Worm (Caenorhabditis elegans) whole organism, L4 larva: ENCODE measurements around the gene K03B4.4.

Experiments used
- F10B5.3 ChIP-seq: sonication (generic microtip); optimal IDR thresholded peaks from 2 replicates; lab custom pipeline; 2016; ENCODE audit warnings: mild to moderate bottlenecking, missing genetic modification characterization, missing compliant biosample characterization
- F44E2.7 ChIP-seq: fragments of 200-800 bp; sonication (Bioruptor generic); IDR thresholded peaks from 2 replicates; pipeline ENCODE4 v2.1.2; 2022; ENCODE audit warnings: missing genetic modification characterization, missing compliant biosample characterization
- R02D3.7 ChIP-seq: fragments of 150-350 bp; sonication (generic microtip); optimal IDR thresholded peaks from 3 replicates; lab custom pipeline; 2014; ENCODE audit warnings: missing biosample characterization, missing genetic modification characterization
- T26A8.4 ChIP-seq: fragments of 200-800 bp; sonication (Bioruptor generic); IDR thresholded peaks from 2 replicates; pipeline ENCODE4 v1.3.6; 2022; ENCODE audit warnings: missing genetic modification characterization, missing compliant biosample characterization
- Y5F2A.4 ChIP-seq: fragments of 200-800 bp; sonication (Bioruptor generic); optimal IDR thresholded peaks from 2 replicates; lab custom pipeline; 2018; ENCODE audit warnings: mild to moderate bottlenecking, missing genetic modification characterization, missing compliant biosample characterization
- ZK546.5 ChIP-seq, 2 experiments: sonication (generic microtip); optimal IDR thresholded peaks; 2 replicates each; lab custom pipeline; 2017; ENCODE audit warnings: missing biosample characterization in 2 of 2, missing genetic modification characterization in 2 of 2
- aha-1 ChIP-seq: fragments of 150-350 bp; peaks from one replicate; lab custom pipeline; 2014; ENCODE audit warnings: missing biosample characterization, missing genetic modification characterization
- attf-4 ChIP-seq: sonication (generic microtip); optimal IDR thresholded peaks from 3 replicates; lab custom pipeline; 2017; ENCODE audit warnings: missing biosample characterization, missing genetic modification characterization
- ceh-32 ChIP-seq: sonication (generic microtip); optimal IDR thresholded peaks from 2 replicates; lab custom pipeline; 2016; ENCODE audit warnings: mild to moderate bottlenecking, missing genetic modification characterization, missing compliant biosample characterization; ENCODE audit not compliant: poor library complexity
- ceh-44 ChIP-seq: fragments of 200-800 bp; sonication (Bioruptor generic); IDR thresholded peaks from 2 replicates; pipeline ENCODE4 v1.3.6; 2022; ENCODE audit warnings: missing genetic modification reagents, missing genetic modification characterization, missing compliant biosample characterization
- ceh-62 ChIP-seq: sonication (generic microtip); optimal IDR thresholded peaks from 2 replicates; lab custom pipeline; 2017; ENCODE audit warnings: missing biosample characterization, missing genetic modification characterization
- ces-1 ChIP-seq: fragments of 150-350 bp; sonication (generic microtip); optimal IDR thresholded peaks from 4 replicates; lab custom pipeline; 2014; ENCODE audit warnings: missing biosample characterization, missing genetic modification reagents, missing genetic modification characterization
- cey-2 ChIP-seq: sonication (generic microtip); optimal IDR thresholded peaks from 3 replicates; lab custom pipeline; 2017; ENCODE audit warnings: missing genetic modification characterization, mild to moderate bottlenecking, missing compliant biosample characterization, antibody characterized with exemption, borderline replicate concordance; ENCODE audit not compliant: insufficient read depth
- daf-12 ChIP-seq: fragments of 150-350 bp; optimal IDR thresholded peaks from 2 replicates; lab custom pipeline; 2014; ENCODE audit warnings: missing biosample characterization, missing genetic modification reagents, missing genetic modification characterization
- daf-19 ChIP-seq: fragments of 200-800 bp; sonication (Bioruptor generic); conservative IDR thresholded peaks from 2 replicates; pipeline ENCODE4 v1.3.6; 2022; ENCODE audit warnings: missing genetic modification characterization, missing compliant biosample characterization
- daf-8 ChIP-seq: fragments of 200-800 bp; sonication (Bioruptor generic); IDR thresholded peaks from 2 replicates; pipeline ENCODE4 v1.3.6; 2022; ENCODE audit warnings: missing genetic modification characterization, missing compliant biosample characterization
- dmd-6 ChIP-seq: fragments of 200-800 bp; sonication (Bioruptor generic); IDR thresholded peaks from 2 replicates; pipeline ENCODE4 v1.3.6; 2022; ENCODE audit warnings: missing genetic modification reagents, missing genetic modification characterization, missing compliant biosample characterization
- dmd-9 ChIP-seq: fragments of 200-800 bp; sonication (Bioruptor generic); IDR thresholded peaks from 2 replicates; pipeline ENCODE4 v1.3.6; 2022; ENCODE audit warnings: missing genetic modification reagents, missing genetic modification characterization, missing compliant biosample characterization
- dpl-1 ChIP-seq: fragments of 150-350 bp; optimal IDR thresholded peaks from 2 replicates; lab custom pipeline; 2014; ENCODE audit warnings: missing biosample characterization, missing genetic modification reagents, missing genetic modification characterization
- egl-43 ChIP-seq: fragments of 200-800 bp; sonication (Bioruptor generic); IDR thresholded peaks from 2 replicates; pipeline ENCODE4 v1.3.6; 2022; ENCODE audit warnings: missing genetic modification reagents, missing genetic modification characterization, missing compliant biosample characterization
- hlh-11 ChIP-seq: fragments of 200-800 bp; sonication (Bioruptor generic); optimal IDR thresholded peaks from 2 replicates; lab custom pipeline; 2018; ENCODE audit warnings: mild to moderate bottlenecking, missing genetic modification characterization, missing compliant biosample characterization
- hmg-1.1 ChIP-seq: fragments of 200-800 bp; sonication (Bioruptor generic); IDR thresholded peaks from 2 replicates; pipeline ENCODE4 v1.3.6; 2022; ENCODE audit warnings: missing genetic modification reagents, missing genetic modification characterization, missing compliant biosample characterization
- lir-3 ChIP-seq: sonication (generic microtip); optimal IDR thresholded peaks from 2 replicates; lab custom pipeline; 2016; ENCODE audit warnings: mild to moderate bottlenecking, missing genetic modification characterization, missing compliant biosample characterization
- lsy-2 ChIP-seq, 2 experiments: fragments of 150-350 bp in 1 of 2; sonication (generic microtip) in 1 of 2; optimal IDR thresholded peaks; 2 replicates each; lab custom pipeline; 2014 to 2017; ENCODE audit warnings: missing biosample characterization in 2 of 2, missing genetic modification characterization in 2 of 2
- mdl-1 ChIP-seq, 2 experiments: fragments of 150-350 bp in 1 of 2; sonication (generic microtip) in 1 of 2; optimal IDR thresholded peaks; 2 replicates each; lab custom pipeline; 2014 to 2017; ENCODE audit warnings: missing biosample characterization in 2 of 2, missing genetic modification characterization in 2 of 2
- mdt-29 ChIP-seq: fragments of 200-800 bp; sonication (Bioruptor generic); IDR thresholded peaks from 2 replicates; pipeline ENCODE4 v1.3.6; 2022; ENCODE audit warnings: missing genetic modification reagents, missing genetic modification characterization, missing compliant biosample characterization
- mes-2 ChIP-seq: sonication (generic microtip); optimal IDR thresholded peaks from 2 replicates; lab custom pipeline; 2016; ENCODE audit warnings: missing genotype, mild to moderate bottlenecking, missing genetic modification characterization, missing compliant biosample characterization; ENCODE audit not compliant: poor library complexity, severe bottlenecking
- mxl-3 ChIP-seq: fragments of 200-800 bp; sonication (Bioruptor generic); optimal IDR thresholded peaks from 2 replicates; lab custom pipeline; 2018; ENCODE audit warnings: mild to moderate bottlenecking, missing genetic modification characterization, missing compliant biosample characterization
- nhr-10 ChIP-seq: fragments of 150-350 bp; optimal IDR thresholded peaks from 2 replicates; lab custom pipeline; 2014; ENCODE audit warnings: missing biosample characterization, missing genetic modification characterization
- nhr-102 ChIP-seq: sonication (generic microtip); optimal IDR thresholded peaks from 2 replicates; lab custom pipeline; 2016; ENCODE audit warnings: mild to moderate bottlenecking, missing genetic modification characterization, moderate library complexity, missing compliant biosample characterization
- nhr-237 ChIP-seq: sonication (generic microtip); optimal IDR thresholded peaks from 2 replicates; lab custom pipeline; 2017; ENCODE audit warnings: missing biosample characterization, missing genetic modification characterization
- nhr-25 ChIP-seq: sonication (generic microtip); optimal IDR thresholded peaks from 2 replicates; lab custom pipeline; 2017; ENCODE audit warnings: missing genetic modification characterization, mild to moderate bottlenecking, missing compliant biosample characterization, antibody characterized with exemption, moderate library complexity, borderline replicate concordance; ENCODE audit not compliant: insufficient read depth
- nhr-28 ChIP-seq: fragments of 150-350 bp; optimal IDR thresholded peaks from 2 replicates; lab custom pipeline; 2014; ENCODE audit warnings: missing biosample characterization, missing genetic modification characterization
- nhr-42 ChIP-seq: fragments of 200-800 bp; sonication (Bioruptor generic); IDR thresholded peaks from 2 replicates; pipeline ENCODE4 v1.3.6; 2022; ENCODE audit warnings: missing genetic modification characterization, missing compliant biosample characterization
- nhr-48 ChIP-seq: sonication (generic microtip); optimal IDR thresholded peaks from 2 replicates; lab custom pipeline; 2016; ENCODE audit warnings: mild to moderate bottlenecking, missing genetic modification characterization, missing compliant biosample characterization
- nhr-76 ChIP-seq: fragments of 150-350 bp; optimal IDR thresholded peaks from 2 replicates; lab custom pipeline; 2014; ENCODE audit warnings: missing biosample characterization, missing genetic modification characterization
- rbr-2 ChIP-seq: sonication (generic microtip); optimal IDR thresholded peaks from 2 replicates; lab custom pipeline; 2016; ENCODE audit warnings: missing genotype, missing genetic modification characterization, missing compliant biosample characterization
- sdz-12 ChIP-seq: fragments of 200-800 bp; sonication (Bioruptor generic); optimal IDR thresholded peaks from 2 replicates; lab custom pipeline; 2018; ENCODE audit warnings: mild to moderate bottlenecking, missing genetic modification characterization, missing compliant biosample characterization
- set-16 ChIP-seq: fragments of 200-800 bp; sonication (Bioruptor generic); IDR thresholded peaks from 2 replicates; pipeline ENCODE4 v1.3.6; 2022; ENCODE audit warnings: missing genetic modification reagents, missing genetic modification characterization, missing compliant biosample characterization
- spr-1 ChIP-seq: sonication (generic microtip); optimal IDR thresholded peaks from 2 replicates; lab custom pipeline; 2016; ENCODE audit warnings: mild to moderate bottlenecking, missing genetic modification characterization, missing compliant biosample characterization
- spr-3 ChIP-seq: fragments of 200-800 bp; sonication (Bioruptor generic); optimal IDR thresholded peaks from 2 replicates; lab custom pipeline; 2018; ENCODE audit warnings: mild to moderate bottlenecking, missing genetic modification characterization, missing compliant biosample characterization
- zfp-3 ChIP-seq: fragments of 200-800 bp; sonication (Bioruptor generic); conservative IDR thresholded peaks from 2 replicates; pipeline ENCODE4 v1.3.6; 2022; ENCODE audit warnings: missing genetic modification reagents, missing genetic modification characterization, missing compliant biosample characterization

K03B4.4 gene

ce11 chrV:4647857-4648256, 33.9 kb upstream of the K03B4.4 start, which contains the start of gene F41F3.3 (continued):
- peak; percentile 10 for TF ChIP-seq spr-3 (GFP tag; lab: Kevin White, UChicago)
- TF ChIP-seq ceh-62 (tag; lab: Kevin White, UChicago), result no peak
- TF ChIP-seq dmd-9 (GFP tag; lab: Robert Waterston, UW), result no peak
- TF ChIP-seq mes-2 (tag; lab: Kevin White, UChicago), result peak; percentile 30

- peak; percentile 33 for TF ChIP-seq mxl-3
- TF ChIP-seq ZK546.5 (tag; optimal IDR thresholded peaks at IDR 0.05; lab: Kevin White, UChicago), result no peak
- no peak for TF ChIP-seq nhr-237 (tag; lab: Kevin White, UChicago)
- TF ChIP-seq nhr-10 (tag; lab: Kevin White, UChicago), result no peak
These were observed 33.2 kb upstream of the K03B4.4 start, which contains the start of gene F41F3.8 for ce11 chrV:4648527-4648926. Gene F41F3.8 (plus strand): TSS chrV:4648827.

- TF ChIP-seq egl-43 (GFP tag; lab: Robert Waterston, UW) (peak; percentile 40; the same call in 1 of the 2 replicates), nhr-102 (tag; lab: Kevin White, UChicago) (no peak), sdz-12 (GFP tag; lab: Kevin White, UChicago) (no peak), F44E2.7 (no peak), aha-1 (tag; lab: Kevin White, UChicago) (peak; percentile 50), attf-4 (tag; lab: Kevin White, UChicago) (no peak), set-16 (GFP tag; lab: Robert Waterston, UW) (peak; percentile 56), ces-1 (GFP tag; lab: Kevin White, UChicago) (no peak)
These were observed 32.0 kb upstream of the K03B4.4 start for ce11 chrV:4649649-4650384.

- TF ChIP-seq nhr-48 (tag; lab: Kevin White, UChicago) (peak; percentile 68), dmd-6 (GFP tag; lab: Robert Waterston, UW) (0 out of 2 replicates have a peak, but pooled peaks have one; percentile 12), dpl-1 (GFP tag; lab: Kevin White, UChicago) (peak; percentile 3), mdl-1 (tag; optimal IDR thresholded peaks at IDR 0.05; lab: Kevin White, UChicago) (no peak), daf-19 (GFP tag; lab: Robert Waterston, UW) (no peak), daf-12 (tag; lab: Kevin White, UChicago) (no peak), nhr-28 (tag; lab: Kevin White, UChicago) (peak; percentile 61), mdt-29 (GFP tag; lab: Robert Waterston, UW) (no peak), hlh-11 (tag; lab: Kevin White, UChicago) (peak; percentile 58), aha-1 (tag; lab: Kevin White, UChicago) (peak; percentile 35), mes-2 (tag; lab: Kevin White, UChicago) (no peak), R02D3.7 (tag; lab: Kevin White, UChicago) (no peak), ceh-32 (tag; lab: Kevin White, UChicago) (no peak), spr-1 (peak; percentile 54), F44E2.7 (no peak), spr-3 (GFP tag; lab: Kevin White, UChicago) (peak; percentile 21), nhr-237 (tag; lab: Kevin White, UChicago) (no peak), ceh-62 (tag; lab: Kevin White, UChicago) (no peak), nhr-102 (tag; lab: Kevin White, UChicago) (no peak), ceh-44 (no peak), cey-2 (no peak), F10B5.3 (tag; lab: Kevin White, UChicago) (no peak), lsy-2 (tag; optimal IDR thresholded peaks at IDR 0.05; lab: Kevin White, UChicago) (no peak), nhr-76 (no peak), nhr-42 (no peak), rbr-2 (tag; lab: Kevin White, UChicago) (no peak), T26A8.4 (GFP tag; lab: Robert Waterston, UW) (no peak), daf-8 (GFP tag; lab: Robert Waterston, UW) (no peak), hmg-1.1 (no peak), mxl-3 (peak; percentile 70), lir-3 (tag; lab: Kevin White, UChicago) (no peak), nhr-25 (tag; lab: Kevin White, UChicago) (no peak), zfp-3 (GFP tag; lab: Robert Waterston, UW) (no peak), Y5F2A.4 (no peak)
These were observed 30.3 kb upstream of the K03B4.4 start for ce11 chrV:4651480-4651879.
